Fruit fly (Drosophila melanogaster): ENCODE measurements around the gene CG31689.
A peak's percentile ranks its signal among the peaks of the same experiment; 100 is the strongest.

dm6 chr2L:2767627-2768026, 42.2 kb downstream of the CG31689 start, which contains the start of the genes Taf10b and Taf10:
- TF ChIP-seq EcR (GFP tag; optimal IDR thresholded peaks at IDR 0.05) (no peak), CG13204 (GFP tag; optimal IDR thresholded peaks at IDR 0.05) (no peak), CG14655 (GFP tag; optimal IDR thresholded peaks at IDR 0.05) (no peak), fd96Ca (GFP tag; IDR thresholded peaks at IDR 0.05) (peak; percentile 46; the same call in 1 of the 3 replicates), Snoo (tag; optimal IDR thresholded peaks at IDR 0.05) (no peak), CG4496 (GFP tag; IDR thresholded peaks at IDR 0.05) (no peak), D1 (tag; optimal IDR thresholded peaks at IDR 0.05) (no peak), gl (tag; optimal IDR thresholded peaks at IDR 0.05) (no peak), CG34367 (tag; optimal IDR thresholded peaks at IDR 0.05) (no peak), CG32121 (GFP tag; IDR thresholded peaks at IDR 0.05) (no peak), Ets98B (GFP tag; IDR thresholded peaks at IDR 0.05) (no peak), CG15710 (tag; optimal IDR thresholded peaks at IDR 0.05) (no peak)

All from whole organism, pupa.